Worm (Caenorhabditis elegans) whole organism, mixed stage, embryonic: ENCODE measurements around the gene C01G5.5.
A peak's percentile ranks its signal among the peaks of the same experiment; 100 is the strongest.

Source experiments
- M03D4.4 ChIP-seq: sonication (generic microtip); optimal IDR thresholded peaks from 2 replicates; lab custom pipeline; 2017; ENCODE audit warnings: mild to moderate bottlenecking, missing genetic modification characterization, missing compliant biosample characterization
- bed-3 ChIP-seq: fragments of 200-800 bp; sonication (Bioruptor generic); optimal IDR thresholded peaks from 3 replicates; lab custom pipeline; 2018; ENCODE audit warnings: mild to moderate bottlenecking, missing genetic modification characterization, moderate library complexity, missing compliant biosample characterization
- blmp-1 ChIP-seq: fragments of 150-350 bp; optimal IDR thresholded peaks from 2 replicates; lab custom pipeline; 2014; ENCODE audit warnings: missing biosample characterization, missing genetic modification characterization
- ceh-39 ChIP-seq: fragments of 150-350 bp; optimal IDR thresholded peaks from 2 replicates; lab custom pipeline; 2014; ENCODE audit warnings: missing biosample characterization, missing genetic modification characterization
- ceh-43 ChIP-seq: fragments of 200-800 bp; sonication (Bioruptor generic); optimal IDR thresholded peaks from 2 replicates; lab custom pipeline; 2018; ENCODE audit warnings: mild to moderate bottlenecking, missing genetic modification characterization, moderate library complexity, missing compliant biosample characterization
- ces-1 ChIP-seq: fragments of 150-350 bp; optimal IDR thresholded peaks from 2 replicates; lab custom pipeline; 2014; ENCODE audit warnings: missing biosample characterization, missing genetic modification reagents, missing genetic modification characterization
- cnd-1 ChIP-seq: fragments of 200-800 bp; sonication (Bioruptor generic); optimal IDR thresholded peaks from 2 replicates; lab custom pipeline; 2018; ENCODE audit warnings: mild to moderate bottlenecking, missing genetic modification characterization, missing compliant biosample characterization
- drap-1 ChIP-seq: fragments of 200-800 bp; sonication (Bioruptor generic); optimal IDR thresholded peaks from 3 replicates; lab custom pipeline; 2018; ENCODE audit warnings: mild to moderate bottlenecking, missing genetic modification characterization, missing compliant biosample characterization
- elt-1 ChIP-seq: sonication (generic microtip); optimal IDR thresholded peaks from 2 replicates; lab custom pipeline; 2017; ENCODE audit warnings: missing genetic modification characterization, mild to moderate bottlenecking, missing compliant biosample characterization, antibody characterized with exemption, moderate library complexity, borderline replicate concordance; ENCODE audit not compliant: insufficient read depth
- flh-1 ChIP-seq: fragments of 200-800 bp; sonication (Bioruptor generic); optimal IDR thresholded peaks from 2 replicates; lab custom pipeline; 2018; ENCODE audit warnings: mild to moderate bottlenecking, missing genetic modification characterization, moderate library complexity, missing compliant biosample characterization
- ham-2 ChIP-seq: fragments of 200-800 bp; sonication (Bioruptor generic); optimal IDR thresholded peaks from 2 replicates; lab custom pipeline; 2018; ENCODE audit warnings: mild to moderate bottlenecking, missing genetic modification characterization, missing compliant biosample characterization
- hlh-1 ChIP-seq: fragments of 150-350 bp; optimal IDR thresholded peaks from 2 replicates; lab custom pipeline; 2014; ENCODE audit warnings: missing biosample characterization, missing genetic modification reagents, missing genetic modification characterization
- lin-13 ChIP-seq: fragments of 150-350 bp; optimal IDR thresholded peaks from 2 replicates; lab custom pipeline; 2014; ENCODE audit warnings: missing biosample characterization, missing genetic modification characterization
- mab-5 ChIP-seq: fragments of 150-350 bp; optimal IDR thresholded peaks from 2 replicates; lab custom pipeline; 2014; ENCODE audit warnings: missing biosample characterization, missing genetic modification characterization
- mep-1 ChIP-seq: fragments of 150-350 bp; optimal IDR thresholded peaks from 2 replicates; lab custom pipeline; 2017; ENCODE audit warnings: missing biosample characterization, missing genetic modification reagents, missing genetic modification characterization, inconsistent platforms
- mls-2 ChIP-seq: sonication (generic microtip); optimal IDR thresholded peaks from 2 replicates; lab custom pipeline; 2016; ENCODE audit warnings: mild to moderate bottlenecking, missing genetic modification characterization, moderate library complexity, missing compliant biosample characterization
- nhr-12 ChIP-seq: fragments of 150-350 bp; optimal IDR thresholded peaks from 2 replicates; lab custom pipeline; 2014; ENCODE audit warnings: missing biosample characterization, missing genetic modification characterization
- nhr-2 ChIP-seq: fragments of 150-350 bp; optimal IDR thresholded peaks from 2 replicates; lab custom pipeline; 2014; ENCODE audit warnings: missing biosample characterization, missing genetic modification characterization
- nhr-237 ChIP-seq: fragments of 150-350 bp; optimal IDR thresholded peaks from 2 replicates; lab custom pipeline; 2014; ENCODE audit warnings: missing biosample characterization, missing genetic modification characterization
- nhr-28 ChIP-seq: fragments of 150-350 bp; optimal IDR thresholded peaks from 2 replicates; lab custom pipeline; 2014; ENCODE audit warnings: missing biosample characterization, missing genetic modification characterization
- nhr-76 ChIP-seq: sonication (generic microtip); optimal IDR thresholded peaks from 2 replicates; lab custom pipeline; 2017; ENCODE audit warnings: missing biosample characterization, missing genetic modification characterization
- pha-4 ChIP-seq: fragments of 150-350 bp; optimal IDR thresholded peaks from 2 replicates; lab custom pipeline; 2018; ENCODE audit warnings: missing biosample characterization, missing genetic modification reagents, missing genetic modification characterization
- sem-2 ChIP-seq: fragments of 200-800 bp; sonication (Bioruptor generic); optimal IDR thresholded peaks from 2 replicates; lab custom pipeline; 2018; ENCODE audit warnings: mild to moderate bottlenecking, missing genetic modification characterization, missing compliant biosample characterization
- sptf-1 ChIP-seq: sonication (generic microtip); optimal IDR thresholded peaks from 2 replicates; lab custom pipeline; 2017; ENCODE audit warnings: mild to moderate bottlenecking, missing genetic modification characterization, moderate library complexity, missing compliant biosample characterization
- tbx-8 ChIP-seq: fragments of 200-800 bp; sonication (Bioruptor generic); optimal IDR thresholded peaks from 2 replicates; lab custom pipeline; 2018; ENCODE audit warnings: mild to moderate bottlenecking, missing genetic modification characterization, moderate library complexity, missing compliant biosample characterization
- unc-120 ChIP-seq: sonication (generic microtip); optimal IDR thresholded peaks from 2 replicates; lab custom pipeline; 2017; ENCODE audit warnings: missing genetic modification characterization, missing compliant biosample characterization; ENCODE audit not compliant: poor library complexity, severe bottlenecking
- unc-39 ChIP-seq: fragments of 150-350 bp; optimal IDR thresholded peaks from 2 replicates; lab custom pipeline; 2014; ENCODE audit warnings: missing biosample characterization, missing genetic modification characterization
- unc-62 ChIP-seq: fragments of 150-350 bp; optimal IDR thresholded peaks from 2 replicates; lab custom pipeline; 2014; ENCODE audit warnings: missing biosample characterization, missing genetic modification reagents, missing genetic modification characterization
- zip-8 ChIP-seq: fragments of 150-350 bp; optimal IDR thresholded peaks from 2 replicates; lab custom pipeline; 2014; ENCODE audit warnings: missing biosample characterization, missing genetic modification characterization

C01G5.5 gene

DNA sequence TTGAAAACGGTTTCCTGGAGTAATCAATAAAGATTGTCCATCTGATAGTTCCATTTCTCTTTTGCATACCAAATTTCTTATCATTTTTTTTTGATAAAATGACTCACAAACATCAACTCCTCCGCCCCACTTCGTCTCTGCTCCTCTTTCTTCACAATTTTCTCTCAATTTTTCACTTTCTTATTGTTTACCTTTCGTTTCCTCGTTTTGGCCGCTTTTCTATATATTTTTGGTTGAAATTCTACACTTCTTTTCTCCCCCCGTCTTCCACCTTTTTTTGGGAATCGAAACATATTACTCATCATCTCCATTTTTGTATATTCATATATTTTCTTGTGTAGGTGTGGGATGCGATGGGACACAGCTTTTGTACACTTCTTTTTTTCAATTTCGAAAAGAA, 21.7 kb upstream of the C01G5.5 start:
- TF ChIP-seq drap-1 (GFP tag; lab: Kevin White, UChicago) (no peak), pha-4 (no peak), unc-39 (tag; lab: Kevin White, UChicago) (no peak), lin-13 (no peak), ham-2 (no peak), nhr-237 (no peak), mep-1 (tag; lab: Kevin White, UChicago) (no peak), tbx-8 (no peak), sptf-1 (tag; lab: Kevin White, UChicago) (no peak), nhr-28 (tag; lab: Kevin White, UChicago) (no peak), zip-8 (tag; lab: Kevin White, UChicago) (no peak), cnd-1 (no peak), ceh-43 (no peak), bed-3 (GFP tag; lab: Kevin White, UChicago) (no peak), blmp-1 (no peak)
- TF ChIP-seq, all 35 proteins: peak for 0

DNA sequence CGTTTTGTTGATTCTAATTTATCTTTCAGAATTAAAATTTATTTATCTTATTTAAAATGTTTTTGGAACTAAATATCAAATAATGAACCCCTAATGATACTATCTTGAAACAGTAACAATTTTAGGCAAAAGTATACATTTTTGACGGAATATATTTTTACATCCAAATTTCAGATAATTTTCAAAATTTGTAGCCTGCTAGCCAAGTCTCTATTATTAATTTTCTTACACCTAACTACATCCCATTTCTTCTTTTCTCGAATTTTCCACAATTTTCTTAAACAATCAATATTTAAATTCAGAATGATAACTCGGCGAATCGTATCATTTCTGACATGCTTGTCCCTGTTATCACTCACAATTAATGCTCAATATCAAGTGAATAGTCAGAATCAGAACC, 18.0 kb upstream of the C01G5.5 start, which contains the start of gene pqn-89:
TSS of gene pqn-89 (plus strand) at position 301 of the 400 bp plus-strand sequence.
- TF ChIP-seq unc-62 (no peak), M03D4.4 (tag; lab: Kevin White, UChicago) (no peak)

ce11 chrIV:6511767-6512166, 12.6 kb upstream of the C01G5.5 start:
- TF ChIP-seq mls-2 (tag; lab: Kevin White, UChicago): no peak
- TF ChIP-seq unc-120 (tag; lab: Kevin White, UChicago): no peak
- no peak for TF ChIP-seq pha-4
- no peak for TF ChIP-seq unc-39 (tag; lab: Kevin White, UChicago)
- TF ChIP-seq mep-1 (tag; lab: Kevin White, UChicago): no peak
- no peak for TF ChIP-seq ham-2
- no peak for TF ChIP-seq tbx-8
- no peak for TF ChIP-seq nhr-28 (tag; lab: Kevin White, UChicago)
- no peak for TF ChIP-seq M03D4.4 (tag; lab: Kevin White, UChicago)
- TF ChIP-seq blmp-1: no peak
- no peak for TF ChIP-seq sem-2
- TF ChIP-seq ceh-39 (tag; lab: Kevin White, UChicago): no peak
- TF ChIP-seq nhr-2 (tag; lab: Kevin White, UChicago): no peak
- no peak for TF ChIP-seq mab-5 (tag; lab: Kevin White, UChicago)
- no peak for TF ChIP-seq nhr-237
- no peak for TF ChIP-seq nhr-76
- TF ChIP-seq elt-1 (tag; lab: Kevin White, UChicago): no peak

DNA sequence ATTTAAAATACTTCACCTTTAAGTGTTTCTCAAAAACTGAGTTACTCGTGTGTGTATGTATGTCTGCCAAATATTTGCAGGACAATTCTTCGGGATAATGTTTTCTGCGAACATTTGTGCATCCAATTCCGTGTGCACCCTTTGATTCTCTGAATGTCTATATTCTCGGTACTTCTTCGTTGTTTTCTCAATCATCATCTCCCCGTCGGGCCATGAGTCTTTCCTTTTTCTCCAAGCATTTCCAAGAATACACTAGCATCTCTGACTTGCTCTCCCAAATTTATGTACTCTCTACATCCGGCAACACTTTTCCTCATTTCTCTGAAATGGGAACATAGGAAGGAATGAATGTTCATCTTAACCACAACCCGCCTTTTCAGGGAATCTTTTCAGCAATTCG, 9.7 kb upstream of the C01G5.5 start:
- TF ChIP-seq sem-2 (no peak), hlh-1 (tag; lab: Kevin White, UChicago) (no peak), ham-2 (no peak), nhr-12 (tag; lab: Kevin White, UChicago) (no peak), ces-1 (GFP tag; lab: Kevin White, UChicago) (no peak), bed-3 (GFP tag; lab: Kevin White, UChicago) (no peak), nhr-76 (no peak), mls-2 (tag; lab: Kevin White, UChicago) (no peak), cnd-1 (no peak), elt-1 (tag; lab: Kevin White, UChicago) (no peak), lin-13 (no peak), drap-1 (GFP tag; lab: Kevin White, UChicago) (no peak), nhr-2 (tag; lab: Kevin White, UChicago) (no peak), mep-1 (tag; lab: Kevin White, UChicago) (no peak), nhr-237 (no peak), unc-120 (tag; lab: Kevin White, UChicago) (no peak), pha-4 (no peak), flh-1 (GFP tag; lab: Kevin White, UChicago) (no peak), unc-62 (no peak)
- TF ChIP-seq, all 35 proteins: peak for 0

ce11 chrIV:6517859-6518258, 6.6 kb upstream of the C01G5.5 start, which contains the start of gene C01G5.7:
Gene C01G5.7, plus strand, starts transcription at chrIV:6518159.
- no peak for TF ChIP-seq mep-1 (tag; lab: Kevin White, UChicago)

ce11 chrIV:6519593-6519992, 4.8 kb upstream of the C01G5.5 start, which contains the start of gene C01G5.9:
Gene C01G5.9, plus strand, starts transcription at chrIV:6519893.
- TF ChIP-seq blmp-1 (peak; percentile 77), ceh-43 (no peak)
- TF ChIP-seq, all 35 proteins: peak for 1
